Worm (Caenorhabditis elegans) whole organism, young adult: ENCODE data around the gene fbxa-154.
A peak's percentile ranks its signal among the peaks of the same experiment; 100 is the strongest.

Experiments
- D2030.7 ChIP-seq: fragments of 200-800 bp; sonication (Bioruptor generic); IDR thresholded peaks from 2 replicates; pipeline ENCODE4 v1.3.6; 2022; ENCODE audit warnings: missing genetic modification reagents, missing genetic modification characterization, missing compliant biosample characterization
- F23B12.7 ChIP-seq: sonication (generic microtip); optimal IDR thresholded peaks from 2 replicates; lab custom pipeline; 2017; ENCODE audit warnings: missing genetic modification characterization, mild to moderate bottlenecking, missing compliant biosample characterization, antibody characterized with exemption, moderate library complexity; ENCODE audit not compliant: insufficient read depth
- F52B5.7 ChIP-seq: sonication (generic microtip); optimal IDR thresholded peaks from 2 replicates; lab custom pipeline; 2016; ENCODE audit warnings: mild to moderate bottlenecking, missing genetic modification characterization, missing compliant biosample characterization
- F55B11.4 ChIP-seq: sonication (generic microtip); optimal IDR thresholded peaks from 2 replicates; lab custom pipeline; 2016; ENCODE audit warnings: missing compliant biosample characterization, missing genetic modification characterization, borderline replicate concordance; ENCODE audit not compliant: insufficient read depth
- T26A5.8 ChIP-seq: sonication (generic microtip); optimal IDR thresholded peaks from 2 replicates; lab custom pipeline; 2016; ENCODE audit warnings: missing genetic modification characterization, missing compliant biosample characterization
- Y53F4B.3 ChIP-seq: fragments of 200-800 bp; sonication (Bioruptor generic); IDR thresholded peaks from 2 replicates; pipeline ENCODE4 v1.3.6; 2022; ENCODE audit warnings: missing genetic modification reagents, missing genetic modification characterization, missing compliant biosample characterization
- Y79H2A.3 ChIP-seq: fragments of 200-800 bp; sonication (Bioruptor generic); conservative IDR thresholded peaks from 2 replicates; pipeline ENCODE4 v1.3.6; 2022; ENCODE audit warnings: missing genetic modification reagents, missing genetic modification characterization, missing compliant biosample characterization
- ama-1 ChIP-seq, 3 experiments: fragments of 150-350 bp in 1 of 3; sonication (generic microtip) in 2 of 3; optimal IDR thresholded peaks; 2 replicates each; lab custom pipeline; 2014 to 2018; ENCODE audit warnings: missing biosample characterization in 2 of 3, missing genetic modification characterization in 2 of 3, missing genetic modification reagents in 2 of 3
- aptf-2 ChIP-seq: fragments of 200-800 bp; sonication (Bioruptor generic); conservative IDR thresholded peaks from 2 replicates; pipeline ENCODE4 v1.3.6; 2022; ENCODE audit warnings: missing genetic modification reagents, missing genetic modification characterization, missing compliant biosample characterization
- atf-7 ChIP-seq: sonication (generic microtip); optimal IDR thresholded peaks from 2 replicates; lab custom pipeline; 2017; ENCODE audit warnings: mild to moderate bottlenecking, missing genetic modification characterization, missing compliant biosample characterization
- attf-6 ChIP-seq: fragments of 200-800 bp; sonication (Bioruptor generic); IDR thresholded peaks from 2 replicates; pipeline ENCODE4 v1.3.6; 2022; ENCODE audit warnings: missing genetic modification reagents, missing genetic modification characterization, missing compliant biosample characterization
- bed-2 ChIP-seq: fragments of 200-800 bp; sonication (Bioruptor generic); IDR thresholded peaks from 2 replicates; pipeline ENCODE4 v1.3.6; 2022; ENCODE audit warnings: missing genetic modification reagents, missing genetic modification characterization, missing compliant biosample characterization
- cebp-2 ChIP-seq: fragments of 200-800 bp; sonication (Bioruptor generic); IDR thresholded peaks from 2 replicates; pipeline ENCODE4 v1.3.6; 2022; ENCODE audit warnings: missing genetic modification characterization, missing compliant biosample characterization
- ceh-27 ChIP-seq: fragments of 200-800 bp; sonication (Bioruptor generic); optimal IDR thresholded peaks from 2 replicates; lab custom pipeline; 2018; ENCODE audit warnings: mild to moderate bottlenecking, missing genetic modification characterization, moderate library complexity, missing compliant biosample characterization
- ceh-40 ChIP-seq: fragments of 200-800 bp; sonication (Bioruptor generic); IDR thresholded peaks from 2 replicates; pipeline ENCODE4 v1.3.6; 2022; ENCODE audit warnings: missing genetic modification characterization, missing compliant biosample characterization
- die-1 ChIP-seq: sonication (generic microtip); optimal IDR thresholded peaks from 2 replicates; lab custom pipeline; 2016; ENCODE audit warnings: missing genotype, mild to moderate bottlenecking, missing genetic modification characterization, missing compliant biosample characterization
- dox-1 ChIP-seq: fragments of 200-800 bp; sonication (Bioruptor generic); IDR thresholded peaks from 2 replicates; pipeline ENCODE4 v1.3.6; 2022; ENCODE audit warnings: missing genetic modification reagents, missing genetic modification characterization, missing compliant biosample characterization
- efl-1 ChIP-seq: fragments of 150-350 bp; optimal IDR thresholded peaks from 2 replicates; lab custom pipeline; 2014; ENCODE audit warnings: missing biosample characterization, missing genetic modification reagents, missing genetic modification characterization
- egl-44 ChIP-seq: fragments of 200-800 bp; sonication (Bioruptor generic); IDR thresholded peaks from 2 replicates; pipeline ENCODE4 v1.3.6; 2022; ENCODE audit warnings: missing genetic modification reagents, missing genetic modification characterization, missing compliant biosample characterization
- egrh-3 ChIP-seq: fragments of 200-800 bp; sonication (Bioruptor generic); IDR thresholded peaks from 2 replicates; pipeline ENCODE4 v1.3.6; 2022; ENCODE audit warnings: missing genetic modification reagents, missing genetic modification characterization, missing compliant biosample characterization
- gei-17 ChIP-seq: fragments of 200-800 bp; sonication (Bioruptor generic); optimal IDR thresholded peaks from 2 replicates; lab custom pipeline; 2018; ENCODE audit warnings: mild to moderate bottlenecking, missing genetic modification characterization, missing compliant biosample characterization
- hlh-26 ChIP-seq: fragments of 200-800 bp; sonication (Bioruptor generic); conservative IDR thresholded peaks from 2 replicates; pipeline ENCODE4 v1.3.6; 2022; ENCODE audit warnings: missing genetic modification reagents, missing genetic modification characterization, missing compliant biosample characterization
- hmg-1.2 ChIP-seq: fragments of 200-800 bp; sonication (Bioruptor generic); IDR thresholded peaks from 2 replicates; pipeline ENCODE4 v1.3.6; 2022; ENCODE audit warnings: missing genetic modification reagents, missing genetic modification characterization, missing compliant biosample characterization
- hsf-1 ChIP-seq: fragments of 200-800 bp; sonication (Bioruptor generic); IDR thresholded peaks from 2 replicates; pipeline ENCODE4 v1.3.6; 2022; ENCODE audit warnings: missing genetic modification reagents, missing genetic modification characterization, missing compliant biosample characterization
- lsl-1 ChIP-seq: fragments of 200-800 bp; sonication (Bioruptor generic); optimal IDR thresholded peaks from 2 replicates; lab custom pipeline; 2018; ENCODE audit warnings: mild to moderate bottlenecking, missing genetic modification characterization, moderate library complexity, missing compliant biosample characterization
- lsy-27 ChIP-seq: sonication (generic microtip); optimal IDR thresholded peaks from 2 replicates; lab custom pipeline; 2017; ENCODE audit warnings: missing genetic modification characterization, mild to moderate bottlenecking, missing compliant biosample characterization, antibody characterized with exemption, missing genotype, borderline replicate concordance; ENCODE audit not compliant: insufficient read depth
- madf-6 ChIP-seq: fragments of 200-800 bp; sonication (Bioruptor generic); IDR thresholded peaks from 2 replicates; pipeline ENCODE4 v1.3.6; 2022; ENCODE audit warnings: missing genetic modification reagents, missing genetic modification characterization, missing compliant biosample characterization
- mes-4 ChIP-seq: sonication (generic microtip); optimal IDR thresholded peaks from 2 replicates; lab custom pipeline; 2016; ENCODE audit warnings: missing genotype, missing genetic modification characterization, missing compliant biosample characterization
- nfya-2 ChIP-seq: fragments of 200-800 bp; sonication (Bioruptor generic); IDR thresholded peaks from 2 replicates; pipeline ENCODE4 v1.3.6; 2022; ENCODE audit warnings: missing genetic modification reagents, missing genetic modification characterization, missing compliant biosample characterization
- nfyb-1 ChIP-seq: fragments of 200-800 bp; sonication (Bioruptor generic); IDR thresholded peaks from 2 replicates; pipeline ENCODE4 v1.3.6; 2022; ENCODE audit warnings: missing genetic modification reagents, missing genetic modification characterization, missing compliant biosample characterization
- nhr-120 ChIP-seq: fragments of 200-800 bp; sonication (Bioruptor generic); IDR thresholded peaks from 2 replicates; pipeline ENCODE4 v1.3.6; 2022; ENCODE audit warnings: missing genetic modification characterization, missing compliant biosample characterization
- nhr-27 ChIP-seq: fragments of 200-800 bp; sonication (Bioruptor generic); optimal IDR thresholded peaks from 2 replicates; lab custom pipeline; 2018; ENCODE audit warnings: mild to moderate bottlenecking, missing genetic modification characterization, moderate library complexity, missing compliant biosample characterization
- rec-8 ChIP-seq, 2 experiments: sonication (generic microtip); optimal IDR thresholded peaks; 2 replicates each; lab custom pipeline; 2016; ENCODE audit warnings: mild to moderate bottlenecking in 2 of 2, missing genetic modification characterization in 2 of 2, missing genetic modification reagents in 2 of 2, missing genotype in 2 of 2, missing biosample characterization in 1 of 2, missing compliant biosample characterization in 1 of 2, moderate library complexity in 1 of 2
- sdz-38 ChIP-seq: sonication (generic microtip); optimal IDR thresholded peaks from 2 replicates; lab custom pipeline; 2016; ENCODE audit warnings: missing genotype, missing genetic modification characterization, missing compliant biosample characterization
- sea-2 ChIP-seq: fragments of 200-800 bp; sonication (Bioruptor generic); IDR thresholded peaks from 2 replicates; pipeline ENCODE4 v1.3.6; 2022; ENCODE audit warnings: missing genetic modification characterization, missing compliant biosample characterization
- snpc-4 ChIP-seq, 5 experiments: fragments of 150-350 bp in 1 of 5; sonication (generic microtip) in 4 of 5; optimal IDR thresholded peaks; 2 replicates each; lab custom pipeline; 2014 to 2018; ENCODE audit warnings: missing genetic modification characterization in 5 of 5, missing biosample characterization in 3 of 5, antibody characterized with exemption in 2 of 5, mild to moderate bottlenecking in 2 of 5, missing compliant biosample characterization in 2 of 5, missing genotype in 2 of 5, moderate library complexity in 2 of 5, missing genetic modification reagents in 1 of 5
- tlf-1 ChIP-seq: fragments of 200-800 bp; sonication (Bioruptor generic); optimal IDR thresholded peaks from 2 replicates; lab custom pipeline; 2018; ENCODE audit warnings: mild to moderate bottlenecking, missing genetic modification characterization, missing compliant biosample characterization
- xnd-1 ChIP-seq: sonication (generic microtip); optimal IDR thresholded peaks from 2 replicates; lab custom pipeline; 2016; ENCODE audit warnings: missing genotype, missing genetic modification reagents, missing genetic modification characterization, missing compliant biosample characterization
- ztf-22 ChIP-seq: fragments of 200-800 bp; sonication (Bioruptor generic); optimal IDR thresholded peaks from 2 replicates; lab custom pipeline; 2018; ENCODE audit warnings: mild to moderate bottlenecking, missing genetic modification characterization, moderate library complexity, missing compliant biosample characterization
- ztf-28 ChIP-seq: fragments of 200-800 bp; sonication (Bioruptor generic); IDR thresholded peaks from 2 replicates; pipeline ENCODE4 v1.3.6; 2022; ENCODE audit warnings: missing genetic modification reagents, missing genetic modification characterization, missing compliant biosample characterization

Gene fbxa-154

DNA sequence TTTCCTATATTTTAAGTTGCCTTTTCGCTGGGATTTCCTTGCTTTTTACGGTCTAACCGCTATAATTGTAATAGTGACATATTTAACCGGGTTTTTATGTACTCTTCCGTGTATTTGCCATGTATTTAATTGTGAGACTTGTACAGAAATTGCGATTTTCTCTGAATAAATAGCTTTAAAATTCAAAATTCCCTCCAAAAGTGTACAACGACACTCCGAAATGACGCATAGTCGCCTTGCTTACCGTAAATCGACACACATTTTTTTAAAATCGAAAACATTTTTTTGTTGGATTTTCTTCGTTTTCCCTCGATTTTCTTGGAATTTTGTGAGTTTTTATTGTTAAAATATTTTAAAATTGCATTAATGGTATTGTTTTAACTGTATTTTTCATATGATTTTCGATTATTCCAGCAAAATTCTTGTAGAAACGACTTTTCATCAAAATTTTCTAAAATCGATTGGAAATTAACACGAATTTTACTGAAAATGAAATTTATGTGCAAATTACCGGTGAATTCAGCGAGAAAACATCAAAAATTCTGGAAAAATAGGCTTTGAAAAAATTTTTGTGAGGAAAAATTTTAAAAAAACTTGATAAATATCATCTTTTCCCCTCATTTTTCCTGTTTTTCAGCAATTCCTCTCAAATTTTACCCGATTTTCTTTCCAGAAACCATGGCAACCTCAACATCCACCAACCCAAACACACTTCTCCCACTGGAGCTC lies 35.1 kb downstream of the fbxa-154 start, which contains the start of gene lsm-5 (continued):
- no peak for TF ChIP-seq nhr-27 (tag; lab: Kevin White, UChicago)
- TF ChIP-seq ztf-22 = no peak
- TF ChIP-seq egl-44 (GFP tag; lab: Robert Waterston, UW) = no peak
- no peak for TF ChIP-seq egrh-3 (GFP tag; lab: Robert Waterston, UW)
- TF ChIP-seq xnd-1 (tag; lab: Kevin White, UChicago) = no peak
- TF ChIP-seq gei-17 (GFP tag; lab: Kevin White, UChicago) = no peak
- no peak for TF ChIP-seq ceh-27 (GFP tag; lab: Kevin White, UChicago)
- no peak for TF ChIP-seq lsl-1
- peak; percentile 49 for TF ChIP-seq F23B12.7 (tag; lab: Kevin White, UChicago)
- TF ChIP-seq Y79H2A.3 (GFP tag; lab: Robert Waterston, UW) = no peak
- TF ChIP-seq ztf-28 (GFP tag; lab: Robert Waterston, UW) = no peak
- no peak for TF ChIP-seq atf-7
- TF ChIP-seq nhr-120 (GFP tag; lab: Robert Waterston, UW) = no peak
- TF ChIP-seq, all 124 proteins: peak for 11

DNA sequence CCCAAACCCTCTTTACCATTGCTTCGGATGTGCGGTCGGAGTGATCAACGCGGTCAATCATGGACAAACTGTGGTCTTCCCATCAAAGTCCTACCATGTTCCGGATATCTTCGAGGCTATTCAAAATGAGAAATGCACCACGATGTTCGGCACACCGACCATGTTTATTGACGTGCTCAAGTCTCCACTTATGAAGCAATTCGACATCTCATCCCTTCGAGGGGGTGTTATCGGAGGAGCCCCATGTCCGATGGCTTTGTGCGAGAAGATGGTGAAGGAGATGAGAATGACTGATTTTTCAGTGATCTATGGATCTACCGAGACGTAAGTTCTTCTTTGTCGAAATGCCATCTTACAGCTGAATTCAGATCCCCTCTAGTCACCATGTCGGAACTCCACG lies 36.6 kb downstream of the fbxa-154 start:
- no peak for TF ChIP-seq nfya-2
- TF ChIP-seq ceh-40 (GFP tag; lab: Robert Waterston, UW) = no peak
- no peak for TF ChIP-seq mes-4
- TF ChIP-seq ama-1 (optimal IDR thresholded peaks at IDR 0.05; lab: Kevin White, UChicago) = peak; percentile 42
- TF ChIP-seq ama-1 (GFP tag; optimal IDR thresholded peaks at IDR 0.05; lab: Kevin White, UChicago) = no peak
- no peak for TF ChIP-seq madf-6
- TF ChIP-seq nfyb-1 (GFP tag; lab: Robert Waterston, UW) = no peak
- no peak for TF ChIP-seq rec-8 (tag; optimal IDR thresholded peaks at IDR 0.05; lab: Kevin White, UChicago)
- no peak for TF ChIP-seq ztf-28 (GFP tag; lab: Robert Waterston, UW)
- TF ChIP-seq efl-1 (GFP tag; lab: Kevin White, UChicago) = no peak

DNA sequence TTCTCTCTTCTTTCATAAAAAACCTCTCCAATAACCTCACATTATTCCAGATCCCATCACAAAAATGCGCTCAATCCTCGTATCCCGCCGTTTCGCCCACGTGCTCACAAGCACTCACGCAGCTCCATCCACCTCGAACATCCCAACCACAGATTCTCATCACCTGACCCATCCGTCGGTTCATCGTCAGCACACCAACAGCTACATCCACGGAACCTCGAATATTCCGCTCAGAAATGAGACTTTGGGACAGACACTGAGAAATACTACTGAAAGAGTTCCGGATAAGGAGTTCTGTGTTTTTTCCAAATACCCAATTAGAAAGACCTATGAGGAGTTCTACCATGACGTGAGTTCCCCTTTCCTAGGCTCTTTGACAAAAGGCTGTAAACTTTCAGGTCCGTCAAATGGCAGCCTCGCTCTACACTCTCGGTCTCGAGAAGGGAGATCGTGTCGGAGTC lies 37.6 kb downstream of the fbxa-154 start, which contains the start of gene acs-2:
TSS of gene acs-2 (plus strand) at position 51 of the 461 bp plus-strand sequence.
- TF ChIP-seq hsf-1 (GFP tag; lab: Robert Waterston, UW) (peak; percentile 32; the same call in 1 of the 2 replicates), dox-1 (GFP tag; lab: Robert Waterston, UW) (no peak), ama-1 (optimal IDR thresholded peaks at IDR 0.05; lab: Kevin White, UChicago) (peak; percentile 85), ama-1 (GFP tag; optimal IDR thresholded peaks at IDR 0.05; lab: Kevin White, UChicago) (no peak)

DNA sequence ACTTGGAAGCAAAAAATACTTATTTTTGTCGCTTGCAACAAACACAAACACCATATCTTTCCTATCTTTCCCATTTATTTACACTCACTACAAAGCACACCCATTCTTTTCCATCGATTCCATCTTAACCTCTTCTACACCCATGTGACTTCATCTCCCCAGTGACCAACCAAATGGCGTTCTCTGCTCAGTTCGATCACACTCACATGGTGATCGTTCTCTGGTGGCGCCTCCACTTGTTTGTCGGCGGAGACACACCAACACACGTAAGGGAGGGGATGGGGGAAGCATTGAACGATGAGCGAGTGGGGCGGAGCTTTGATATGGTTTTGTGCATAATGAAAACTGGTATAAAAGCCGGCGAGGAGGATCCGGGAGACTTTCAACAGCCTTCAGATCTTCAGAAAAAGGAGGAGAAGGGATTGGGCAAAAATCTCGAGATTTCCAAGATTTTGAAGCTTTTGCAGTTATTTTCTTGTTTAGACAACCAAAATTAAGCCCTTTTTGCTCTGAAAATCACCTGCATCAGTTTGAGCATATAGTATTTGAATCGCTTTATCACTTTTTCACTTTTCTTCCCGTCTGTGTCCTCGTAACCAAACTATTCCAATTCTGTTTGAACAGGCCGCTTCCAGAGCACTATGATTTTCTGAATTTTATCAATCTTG lies 38.3 kb downstream of the fbxa-154 start:
- no peak for TF ChIP-seq D2030.7 (GFP tag; lab: Robert Waterston, UW)
- TF ChIP-seq aptf-2 (GFP tag; lab: Robert Waterston, UW) = no peak
- TF ChIP-seq die-1 (tag; lab: Kevin White, UChicago) = peak; percentile 34
- no peak for TF ChIP-seq sdz-38 (tag; lab: Kevin White, UChicago)
- peak; percentile 5 for TF ChIP-seq tlf-1 (GFP tag; lab: Kevin White, UChicago)
- no peak for TF ChIP-seq atf-7
- TF ChIP-seq Y53F4B.3 (GFP tag; lab: Robert Waterston, UW) = no peak
- no peak for TF ChIP-seq attf-6 (GFP tag; lab: Robert Waterston, UW)
- TF ChIP-seq hlh-26 (GFP tag; lab: Robert Waterston, UW) = no peak
- no peak for TF ChIP-seq bed-2 (GFP tag; lab: Robert Waterston, UW)
- TF ChIP-seq F52B5.7 (tag; lab: Kevin White, UChicago) = no peak
- no peak for TF ChIP-seq F55B11.4 (tag; lab: Kevin White, UChicago)
- peak; percentile 33; the same call in 1 of the 2 replicates for TF ChIP-seq hmg-1.2
- TF ChIP-seq sea-2 = no peak
- TF ChIP-seq snpc-4 (GFP tag; optimal IDR thresholded peaks at IDR 0.05; lab: Kevin White, UChicago) = no peak
- peak; percentile 61 to 72 (median 64) for TF ChIP-seq snpc-4 (tag; optimal IDR thresholded peaks at IDR 0.05; lab: Kevin White, UChicago)
- no peak for TF ChIP-seq gei-17 (GFP tag; lab: Kevin White, UChicago)
- TF ChIP-seq cebp-2 (GFP tag; lab: Robert Waterston, UW) = no peak
- TF ChIP-seq T26A5.8 (tag; lab: Kevin White, UChicago) = no peak
- no peak for TF ChIP-seq lsy-27
